Worm (Caenorhabditis elegans) whole organism, L2 larva: ENCODE measurements around the gene prk-2.

Experiments
- ama-1 ChIP-seq: fragments of 150-350 bp; optimal IDR thresholded peaks from 2 replicates; lab custom pipeline; 2018; ENCODE audit warnings: inconsistent platforms
- ceh-82 ChIP-seq: fragments of 150-350 bp; optimal IDR thresholded peaks from 2 replicates; lab custom pipeline; 2014; ENCODE audit warnings: missing biosample characterization, missing genetic modification characterization
- dmd-4 ChIP-seq: sonication (generic microtip); optimal IDR thresholded peaks from 2 replicates; lab custom pipeline; 2017; ENCODE audit warnings: missing biosample characterization, missing genetic modification characterization
- elt-1 ChIP-seq: fragments of 150-350 bp; optimal IDR thresholded peaks from 2 replicates; lab custom pipeline; 2014; ENCODE audit warnings: missing biosample characterization, missing genetic modification characterization
- fos-1 ChIP-seq: fragments of 150-350 bp; optimal IDR thresholded peaks from 2 replicates; lab custom pipeline; 2014; ENCODE audit warnings: missing biosample characterization, missing genetic modification characterization
- lin-11 ChIP-seq: fragments of 150-350 bp; sonication (generic microtip); optimal IDR thresholded peaks from 2 replicates; lab custom pipeline; 2014; ENCODE audit warnings: missing biosample characterization, missing genetic modification characterization, inconsistent platforms, mixed read lengths
- lin-39 ChIP-seq: fragments of 150-350 bp; optimal IDR thresholded peaks from 2 replicates; lab custom pipeline; 2014; ENCODE audit warnings: missing biosample characterization, missing genetic modification reagents, missing genetic modification characterization
- lsy-2 ChIP-seq, 2 experiments: fragments of 150-350 bp in 1 of 2; sonication (generic microtip) in 1 of 2; optimal IDR thresholded peaks; 2 replicates each; lab custom pipeline; 2014 to 2017; ENCODE audit warnings: missing biosample characterization in 2 of 2, missing genetic modification characterization in 2 of 2
- mdl-1 ChIP-seq, 2 experiments: fragments of 150-350 bp in 1 of 2; sonication (generic microtip) in 1 of 2; optimal IDR thresholded peaks; 2 replicates each; lab custom pipeline; 2017; ENCODE audit warnings: missing biosample characterization in 2 of 2, missing genetic modification characterization in 2 of 2
- nhr-11 ChIP-seq: fragments of 150-350 bp; optimal IDR thresholded peaks from 2 replicates; lab custom pipeline; 2014; ENCODE audit warnings: missing biosample characterization, missing genetic modification characterization
- nhr-23 ChIP-seq: fragments of 150-350 bp; optimal IDR thresholded peaks from 2 replicates; lab custom pipeline; 2014; ENCODE audit warnings: missing biosample characterization, missing genetic modification reagents, missing genetic modification characterization
- nhr-25 ChIP-seq: fragments of 150-350 bp; sonication (generic microtip); optimal IDR thresholded peaks from 3 replicates; lab custom pipeline; 2014; ENCODE audit warnings: missing biosample characterization, missing genetic modification characterization
- unc-62 ChIP-seq: fragments of 150-350 bp; optimal IDR thresholded peaks from 2 replicates; lab custom pipeline; 2014; ENCODE audit warnings: missing biosample characterization, missing genetic modification reagents, missing genetic modification characterization
- zag-1 ChIP-seq: fragments of 150-350 bp; optimal IDR thresholded peaks from 2 replicates; lab custom pipeline; 2014; ENCODE audit warnings: missing biosample characterization, missing genetic modification characterization

DNA sequence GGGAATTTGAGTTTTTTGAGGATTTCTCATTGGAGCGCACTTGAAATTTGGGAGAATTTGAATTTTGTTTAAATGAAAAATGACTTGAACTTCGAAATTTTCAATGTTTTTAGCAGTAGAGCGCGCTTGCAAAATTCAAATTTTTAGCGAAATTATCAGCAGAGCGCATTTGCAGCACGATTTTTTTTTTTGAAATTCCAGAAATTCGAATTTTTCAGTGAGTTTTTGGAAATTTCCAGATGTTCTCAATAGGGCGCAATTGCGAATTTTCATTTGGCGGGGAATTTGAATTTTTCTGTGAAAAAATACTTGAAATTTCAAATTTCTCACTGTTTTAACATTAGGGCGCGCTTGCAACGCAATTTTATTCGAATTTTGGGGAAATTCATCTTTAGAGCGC is 38.2 kb downstream of the prk-2 start:
- no peak for TF ChIP-seq mdl-1 (tag; optimal IDR thresholded peaks at IDR 0.05; lab: Kevin White, UChicago)
- TF ChIP-seq ama-1 (lab: Kevin White, UChicago) = no peak
- no peak for TF ChIP-seq nhr-25 (tag; lab: Kevin White, UChicago)
- TF ChIP-seq nhr-23 (tag; lab: Kevin White, UChicago) = no peak
- TF ChIP-seq fos-1 (tag; lab: Kevin White, UChicago) = no peak
- no peak for TF ChIP-seq zag-1 (tag; lab: Kevin White, UChicago)
- no peak for TF ChIP-seq elt-1
- TF ChIP-seq ceh-82 (tag; lab: Kevin White, UChicago) = no peak
- no peak for TF ChIP-seq unc-62
- no peak for TF ChIP-seq dmd-4
- TF ChIP-seq lin-11 (tag; lab: Kevin White, UChicago) = no peak
- TF ChIP-seq lsy-2 (tag; optimal IDR thresholded peaks at IDR 0.05; lab: Kevin White, UChicago) = no peak
- no peak for TF ChIP-seq nhr-11 (tag; lab: Kevin White, UChicago)
- no peak for TF ChIP-seq lin-39 (tag; lab: Kevin White, UChicago)
